Worm (Caenorhabditis elegans) whole organism, young adult: ENCODE measurements around the gene lgl-1.

ENCODE experiments used
- B0019.2 ChIP-seq: fragments of 200-800 bp; sonication (Bioruptor generic); conservative IDR thresholded peaks from 2 replicates; pipeline ENCODE4 v1.3.6; 2022; ENCODE audit warnings: missing genetic modification reagents, missing genetic modification characterization, missing compliant biosample characterization
- B0261.1 ChIP-seq: sonication (generic microtip); optimal IDR thresholded peaks from 2 replicates; lab custom pipeline; 2016; ENCODE audit warnings: mild to moderate bottlenecking, missing genetic modification characterization, moderate library complexity, missing compliant biosample characterization
- D2030.7 ChIP-seq: fragments of 200-800 bp; sonication (Bioruptor generic); IDR thresholded peaks from 2 replicates; pipeline ENCODE4 v1.3.6; 2022; ENCODE audit warnings: missing genetic modification reagents, missing genetic modification characterization, missing compliant biosample characterization
- F23B12.7 ChIP-seq: sonication (generic microtip); optimal IDR thresholded peaks from 2 replicates; lab custom pipeline; 2017; ENCODE audit warnings: missing genetic modification characterization, mild to moderate bottlenecking, missing compliant biosample characterization, antibody characterized with exemption, moderate library complexity; ENCODE audit not compliant: insufficient read depth
- F39B2.1 ChIP-seq: fragments of 200-800 bp; sonication (Bioruptor generic); IDR thresholded peaks from 2 replicates; pipeline ENCODE4 v1.3.6; 2022; ENCODE audit warnings: missing genetic modification reagents, missing genetic modification characterization, missing compliant biosample characterization
- F52B5.7 ChIP-seq: sonication (generic microtip); optimal IDR thresholded peaks from 2 replicates; lab custom pipeline; 2016; ENCODE audit warnings: mild to moderate bottlenecking, missing genetic modification characterization, missing compliant biosample characterization
- F57C9.4 ChIP-seq: sonication (generic microtip); optimal IDR thresholded peaks from 2 replicates; lab custom pipeline; 2017; ENCODE audit warnings: mild to moderate bottlenecking, missing genetic modification characterization, missing compliant biosample characterization
- K11D2.4 ChIP-seq: fragments of 200-800 bp; sonication (Bioruptor generic); IDR thresholded peaks from 2 replicates; pipeline ENCODE4 v1.3.6; 2022; ENCODE audit warnings: missing genetic modification reagents, missing genetic modification characterization, missing compliant biosample characterization
- Y53G8AR.9 ChIP-seq: fragments of 200-800 bp; sonication (Bioruptor generic); conservative IDR thresholded peaks from 2 replicates; pipeline ENCODE4 v1.3.6; 2022; ENCODE audit warnings: missing genetic modification reagents, missing genetic modification characterization, missing compliant biosample characterization
- Y56A3A.18 ChIP-seq: fragments of 200-800 bp; sonication (Bioruptor generic); IDR thresholded peaks from 2 replicates; pipeline ENCODE4 v1.3.6; 2022; ENCODE audit warnings: missing genetic modification reagents, missing genetic modification characterization, missing compliant biosample characterization
- Y79H2A.3 ChIP-seq: fragments of 200-800 bp; sonication (Bioruptor generic); conservative IDR thresholded peaks from 2 replicates; pipeline ENCODE4 v1.3.6; 2022; ENCODE audit warnings: missing genetic modification reagents, missing genetic modification characterization, missing compliant biosample characterization
- ama-1 ChIP-seq, 3 experiments: fragments of 150-350 bp in 1 of 3; sonication (generic microtip) in 2 of 3; optimal IDR thresholded peaks; 2 replicates each; lab custom pipeline; 2014 to 2018; ENCODE audit warnings: missing biosample characterization in 2 of 3, missing genetic modification characterization in 2 of 3, missing genetic modification reagents in 2 of 3
- aptf-3 ChIP-seq: fragments of 200-800 bp; sonication (Bioruptor generic); IDR thresholded peaks from 2 replicates; pipeline ENCODE4 v1.3.6; 2022; ENCODE audit warnings: missing genetic modification characterization, missing compliant biosample characterization
- atf-7 ChIP-seq: sonication (generic microtip); optimal IDR thresholded peaks from 2 replicates; lab custom pipeline; 2017; ENCODE audit warnings: mild to moderate bottlenecking, missing genetic modification characterization, missing compliant biosample characterization
- attf-5 ChIP-seq: fragments of 200-800 bp; sonication (Bioruptor generic); optimal IDR thresholded peaks from 2 replicates; lab custom pipeline; 2018; ENCODE audit warnings: mild to moderate bottlenecking, missing genetic modification characterization, missing compliant biosample characterization
- ceh-27 ChIP-seq: fragments of 200-800 bp; sonication (Bioruptor generic); optimal IDR thresholded peaks from 2 replicates; lab custom pipeline; 2018; ENCODE audit warnings: mild to moderate bottlenecking, missing genetic modification characterization, moderate library complexity, missing compliant biosample characterization
- ceh-91 ChIP-seq: fragments of 200-800 bp; sonication (Bioruptor generic); IDR thresholded peaks from 2 replicates; pipeline ENCODE4 v1.3.6; 2022; ENCODE audit warnings: missing genetic modification reagents, missing genetic modification characterization, missing compliant biosample characterization
- dpl-1 ChIP-seq: fragments of 150-350 bp; optimal IDR thresholded peaks from 2 replicates; lab custom pipeline; 2014; ENCODE audit warnings: missing biosample characterization, missing genetic modification reagents, missing genetic modification characterization
- egrh-3 ChIP-seq: fragments of 200-800 bp; sonication (Bioruptor generic); IDR thresholded peaks from 2 replicates; pipeline ENCODE4 v1.3.6; 2022; ENCODE audit warnings: missing genetic modification reagents, missing genetic modification characterization, missing compliant biosample characterization
- him-1 ChIP-seq: sonication (generic microtip); optimal IDR thresholded peaks from 2 replicates; lab custom pipeline; 2016; ENCODE audit warnings: missing genotype, missing genetic modification reagents, missing genetic modification characterization, missing compliant biosample characterization
- hlh-26 ChIP-seq: fragments of 200-800 bp; sonication (Bioruptor generic); conservative IDR thresholded peaks from 2 replicates; pipeline ENCODE4 v1.3.6; 2022; ENCODE audit warnings: missing genetic modification reagents, missing genetic modification characterization, missing compliant biosample characterization
- hmg-1.2 ChIP-seq: fragments of 200-800 bp; sonication (Bioruptor generic); IDR thresholded peaks from 2 replicates; pipeline ENCODE4 v1.3.6; 2022; ENCODE audit warnings: missing genetic modification reagents, missing genetic modification characterization, missing compliant biosample characterization
- hsf-1 ChIP-seq: fragments of 200-800 bp; sonication (Bioruptor generic); IDR thresholded peaks from 2 replicates; pipeline ENCODE4 v1.3.6; 2022; ENCODE audit warnings: missing genetic modification reagents, missing genetic modification characterization, missing compliant biosample characterization
- let-526 ChIP-seq: fragments of 200-800 bp; sonication (Bioruptor generic); IDR thresholded peaks from 2 replicates; pipeline ENCODE4 v1.3.6; 2022; ENCODE audit warnings: missing genetic modification reagents, missing genetic modification characterization, missing compliant biosample characterization
- let-607 ChIP-seq, 2 experiments: fragments of 200-800 bp in 1 of 2; sonication (Bioruptor generic) in 1 of 2; sonication (generic microtip) in 1 of 2; optimal IDR thresholded peaks; 2 replicates each; lab custom pipeline; 2016 to 2018; ENCODE audit warnings: mild to moderate bottlenecking in 2 of 2, missing compliant biosample characterization in 2 of 2, missing genetic modification characterization in 2 of 2, moderate library complexity in 2 of 2, missing genotype in 1 of 2
- lin-26 ChIP-seq: fragments of 200-800 bp; sonication (Bioruptor generic); IDR thresholded peaks from 2 replicates; pipeline ENCODE4 v1.3.6; 2022; ENCODE audit warnings: missing genetic modification reagents, missing genetic modification characterization, missing compliant biosample characterization
- lir-1 ChIP-seq: fragments of 200-800 bp; sonication (Bioruptor generic); conservative IDR thresholded peaks from 2 replicates; pipeline ENCODE4 v1.3.6; 2022; ENCODE audit warnings: missing genetic modification reagents, missing genetic modification characterization, missing compliant biosample characterization
- lsl-1 ChIP-seq: fragments of 200-800 bp; sonication (Bioruptor generic); optimal IDR thresholded peaks from 2 replicates; lab custom pipeline; 2018; ENCODE audit warnings: mild to moderate bottlenecking, missing genetic modification characterization, moderate library complexity, missing compliant biosample characterization
- madf-6 ChIP-seq: fragments of 200-800 bp; sonication (Bioruptor generic); IDR thresholded peaks from 2 replicates; pipeline ENCODE4 v1.3.6; 2022; ENCODE audit warnings: missing genetic modification reagents, missing genetic modification characterization, missing compliant biosample characterization
- mel-28 ChIP-seq: sonication (generic microtip); optimal IDR thresholded peaks from 2 replicates; lab custom pipeline; 2016; ENCODE audit warnings: borderline replicate concordance, mild to moderate bottlenecking, missing genetic modification characterization, missing compliant biosample characterization
- mes-4 ChIP-seq: sonication (generic microtip); optimal IDR thresholded peaks from 2 replicates; lab custom pipeline; 2016; ENCODE audit warnings: missing genotype, missing genetic modification characterization, missing compliant biosample characterization
- nfya-1 ChIP-seq: sonication (generic microtip); optimal IDR thresholded peaks from 2 replicates; lab custom pipeline; 2017; ENCODE audit warnings: antibody characterized with exemption, missing compliant biosample characterization, missing genetic modification characterization, borderline replicate concordance; ENCODE audit not compliant: insufficient read depth
- nhr-120 ChIP-seq: fragments of 200-800 bp; sonication (Bioruptor generic); IDR thresholded peaks from 2 replicates; pipeline ENCODE4 v1.3.6; 2022; ENCODE audit warnings: missing genetic modification characterization, missing compliant biosample characterization
- nhr-80 ChIP-seq: sonication (generic microtip); optimal IDR thresholded peaks from 2 replicates; lab custom pipeline; 2016; ENCODE audit warnings: missing genetic modification characterization, missing compliant biosample characterization
- pbrm-1 ChIP-seq: fragments of 200-800 bp; sonication (Bioruptor generic); IDR thresholded peaks from 2 replicates; pipeline ENCODE4 v1.3.6; 2022; ENCODE audit warnings: missing genetic modification reagents, missing genetic modification characterization, missing compliant biosample characterization
- rcor-1 ChIP-seq: fragments of 200-800 bp; sonication (Bioruptor generic); IDR thresholded peaks from 2 replicates; pipeline ENCODE4 v1.3.6; 2022; ENCODE audit warnings: missing genetic modification reagents, missing genetic modification characterization, missing compliant biosample characterization
- rpc-1 ChIP-seq, 2 experiments: fragments of 150-350 bp in 1 of 2; sonication (generic microtip) in 1 of 2; optimal IDR thresholded peaks; 2 replicates each; lab custom pipeline; 2014 to 2018; ENCODE audit warnings: missing biosample characterization in 1 of 2, missing genetic modification characterization in 1 of 2, missing genetic modification reagents in 1 of 2, missing genotype in 1 of 2
- sdz-38 ChIP-seq: sonication (generic microtip); optimal IDR thresholded peaks from 2 replicates; lab custom pipeline; 2016; ENCODE audit warnings: missing genotype, missing genetic modification characterization, missing compliant biosample characterization
- snpc-4 ChIP-seq, 5 experiments: fragments of 150-350 bp in 1 of 5; sonication (generic microtip) in 4 of 5; optimal IDR thresholded peaks; 2 replicates each; lab custom pipeline; 2014 to 2018; ENCODE audit warnings: missing genetic modification characterization in 5 of 5, missing biosample characterization in 3 of 5, antibody characterized with exemption in 2 of 5, mild to moderate bottlenecking in 2 of 5, missing compliant biosample characterization in 2 of 5, missing genotype in 2 of 5, moderate library complexity in 2 of 5, missing genetic modification reagents in 1 of 5
- tlf-1 ChIP-seq: fragments of 200-800 bp; sonication (Bioruptor generic); optimal IDR thresholded peaks from 2 replicates; lab custom pipeline; 2018; ENCODE audit warnings: mild to moderate bottlenecking, missing genetic modification characterization, missing compliant biosample characterization
- zfh-2 ChIP-seq: fragments of 200-800 bp; sonication (Bioruptor generic); conservative IDR thresholded peaks from 2 replicates; pipeline ENCODE4 v1.3.6; 2022; ENCODE audit warnings: missing genetic modification reagents, missing genetic modification characterization, missing compliant biosample characterization
- ztf-18 ChIP-seq: sonication (generic microtip); optimal IDR thresholded peaks from 2 replicates; lab custom pipeline; 2016; ENCODE audit warnings: missing genotype, mild to moderate bottlenecking, missing genetic modification characterization, missing compliant biosample characterization
- ztf-25 ChIP-seq: fragments of 200-800 bp; sonication (Bioruptor generic); IDR thresholded peaks from 2 replicates; pipeline ENCODE4 v1.3.6; 2022; ENCODE audit warnings: missing genetic modification reagents, missing genetic modification characterization, missing compliant biosample characterization
- ztf-28 ChIP-seq: fragments of 200-800 bp; sonication (Bioruptor generic); IDR thresholded peaks from 2 replicates; pipeline ENCODE4 v1.3.6; 2022; ENCODE audit warnings: missing genetic modification reagents, missing genetic modification characterization, missing compliant biosample characterization

Gene lgl-1

ce11 chrX:871957-872715 is 1.2 kb upstream of the lgl-1 start, which contains the start of gene F56F10.1:
F56F10.1 (plus strand) TSS chrX:872603.
- no peak for TF ChIP-seq ceh-91
- TF ChIP-seq lin-26 = 0 out of 2 replicates have a peak, but pooled peaks have one; percentile 27
- TF ChIP-seq F39B2.1 = 0 out of 2 replicates have a peak, but pooled peaks have one; percentile 39
- no peak for TF ChIP-seq madf-6
- TF ChIP-seq zfh-2 = peak; percentile 87
- TF ChIP-seq snpc-4 (GFP tag; optimal IDR thresholded peaks at IDR 0.05; lab: Kevin White, UChicago) = peak; percentile 35
- TF ChIP-seq snpc-4 (tag; optimal IDR thresholded peaks at IDR 0.05; lab: Kevin White, UChicago) = peak; percentile 20 to 93 (median 72)
- TF ChIP-seq F23B12.7 (tag; lab: Kevin White, UChicago) = no peak
- peak; percentile 43 for TF ChIP-seq hmg-1.2 (GFP tag; lab: Robert Waterston, UW)
- TF ChIP-seq nhr-80 = peak; percentile 32
- no peak for TF ChIP-seq hsf-1 (GFP tag; lab: Robert Waterston, UW)
- no peak for TF ChIP-seq lir-1 (GFP tag; lab: Robert Waterston, UW)
- TF ChIP-seq rcor-1 (GFP tag; lab: Robert Waterston, UW) = no peak

DNA sequence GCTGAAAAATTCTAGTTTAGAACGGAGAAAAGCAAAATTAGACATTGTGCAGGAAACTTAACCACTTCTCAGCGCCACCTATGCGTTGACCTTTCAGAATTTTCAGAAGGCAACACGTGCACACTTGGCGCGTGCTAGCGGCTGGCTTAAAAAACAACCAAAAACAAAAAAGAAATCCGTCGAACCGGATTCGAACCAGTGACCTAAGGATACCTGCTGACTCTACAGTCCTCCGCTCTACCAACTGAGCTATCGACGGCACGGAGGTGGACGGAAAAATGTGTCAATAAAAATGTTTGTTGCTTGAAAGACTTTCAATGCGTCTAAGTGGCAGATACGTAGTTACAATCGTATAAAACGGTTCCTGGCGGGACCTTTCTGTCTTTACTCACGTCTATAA is 5.7 kb downstream of the lgl-1 start:
- TF ChIP-seq F52B5.7 (no peak), ztf-28 (GFP tag; lab: Robert Waterston, UW) (no peak), pbrm-1 (GFP tag; lab: Robert Waterston, UW) (0 out of 2 replicates have a peak, but pooled peaks have one; percentile 45), Y79H2A.3 (no peak), rpc-1 (optimal IDR thresholded peaks at IDR 0.05; lab: Kevin White, UChicago) (peak; percentile 56), rpc-1 (tag; optimal IDR thresholded peaks at IDR 0.05; lab: Kevin White, UChicago) (peak; percentile 77), sdz-38 (tag; lab: Kevin White, UChicago) (no peak), mel-28 (tag; lab: Kevin White, UChicago) (no peak), B0019.2 (GFP tag; lab: Robert Waterston, UW) (0 out of 2 replicates have a peak, but pooled peaks have one; percentile 35), zfh-2 (no peak), attf-5 (GFP tag; lab: Kevin White, UChicago) (no peak), nfya-1 (no peak), mes-4 (no peak), aptf-3 (GFP tag; lab: Robert Waterston, UW) (no peak), egrh-3 (GFP tag; lab: Robert Waterston, UW) (no peak), ama-1 (optimal IDR thresholded peaks at IDR 0.05; lab: Kevin White, UChicago) (no peak), ama-1 (GFP tag; optimal IDR thresholded peaks at IDR 0.05; lab: Kevin White, UChicago) (no peak), ztf-18 (tag; lab: Kevin White, UChicago) (no peak), him-1 (tag; lab: Kevin White, UChicago) (peak; percentile 31), B0261.1 (peak; percentile 66), F57C9.4 (tag; lab: Kevin White, UChicago) (no peak), lir-1 (GFP tag; lab: Robert Waterston, UW) (no peak), let-607 (tag; optimal IDR thresholded peaks at IDR 0.05; lab: Kevin White, UChicago) (no peak), dpl-1 (GFP tag; lab: Kevin White, UChicago) (no peak), hlh-26 (no peak), let-526 (GFP tag; lab: Robert Waterston, UW) (peak; percentile 52; the same call in 1 of the 2 replicates), ceh-27 (GFP tag; lab: Kevin White, UChicago) (no peak), Y53G8AR.9 (GFP tag; lab: Robert Waterston, UW) (no peak), D2030.7 (GFP tag; lab: Robert Waterston, UW) (0 out of 2 replicates have a peak, but pooled peaks have one; percentile 13), nhr-120 (GFP tag; lab: Robert Waterston, UW) (no peak), atf-7 (no peak), ztf-25 (GFP tag; lab: Robert Waterston, UW) (no peak), tlf-1 (GFP tag; lab: Kevin White, UChicago) (no peak), K11D2.4 (GFP tag; lab: Robert Waterston, UW) (peak; percentile 57; the same call in 1 of the 2 replicates), Y56A3A.18 (GFP tag; lab: Robert Waterston, UW) (no peak), lsl-1 (GFP tag; lab: Kevin White, UChicago) (no peak)
